Worm (Caenorhabditis elegans): ENCODE measurements around the gene dpy-28.

The dpy-28 gene

DNA sequence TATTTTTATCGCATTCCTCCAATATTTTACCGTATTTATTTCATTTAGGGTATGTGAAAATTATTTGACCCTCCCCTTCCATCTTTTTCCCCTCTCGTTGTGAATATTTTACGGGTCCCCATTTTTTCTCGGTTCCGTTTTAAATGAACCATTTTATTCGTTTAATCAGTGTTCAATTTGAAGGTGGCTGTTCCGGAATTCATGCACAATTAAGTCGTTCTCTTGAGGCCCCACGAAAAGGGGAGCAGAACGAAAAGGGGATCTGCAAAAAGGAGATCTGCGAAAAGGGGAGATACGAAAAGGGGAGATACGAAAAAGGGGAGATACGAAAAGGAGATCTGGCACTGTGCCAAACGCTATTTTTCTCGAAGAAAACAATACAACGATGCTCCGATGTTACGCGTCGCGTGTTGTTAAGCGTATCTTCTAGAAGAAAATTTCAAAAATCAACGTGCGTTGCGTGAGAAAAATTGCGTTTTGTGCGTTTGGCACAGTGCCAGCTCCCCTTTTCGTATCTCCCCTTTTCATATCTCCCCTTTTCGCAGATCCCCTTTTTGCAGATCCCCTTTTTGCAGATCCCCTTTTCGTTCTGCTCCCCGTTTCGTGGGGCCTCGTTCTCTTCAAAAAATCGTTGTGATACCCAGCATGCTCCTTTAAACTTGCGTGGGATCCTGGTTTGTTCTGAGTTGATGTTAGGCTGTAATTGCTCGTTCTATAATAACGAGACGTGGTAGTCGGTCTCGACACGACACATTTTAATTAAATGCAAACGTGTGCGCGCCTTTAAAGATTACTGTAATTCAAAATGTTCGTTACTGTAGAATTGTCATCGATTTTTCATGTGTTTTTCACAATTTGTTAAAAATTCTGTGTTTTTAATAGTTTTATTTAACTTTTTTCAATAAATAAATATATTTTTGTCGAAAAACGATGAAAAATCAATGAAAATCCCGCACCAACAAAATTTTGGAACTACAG is 48.2 kb downstream of the dpy-28 start (continued):
- peak; percentile 68 for TF ChIP-seq hrde-1 (tag; optimal IDR thresholded peaks at IDR 0.05; ENCODE audit: borderline replicate concordance)
- no peak for TF ChIP-seq ztf-22 (GFP tag; optimal IDR thresholded peaks at IDR 0.05)
- TF ChIP-seq F33H1.4 (GFP tag; IDR thresholded peaks at IDR 0.05), result peak; percentile 65
- no peak for TF ChIP-seq nhr-80 (tag; optimal IDR thresholded peaks at IDR 0.05)
- TF ChIP-seq ceh-27 (GFP tag; optimal IDR thresholded peaks at IDR 0.05), result no peak
- peak; percentile 93 for TF ChIP-seq Y79H2A.3 (GFP tag; conservative IDR thresholded peaks at IDR 0.05)
- no peak for TF ChIP-seq ztf-18 (tag; optimal IDR thresholded peaks at IDR 0.05)
- 0 out of 2 replicates have a peak, but pooled peaks have one; percentile 55 for TF ChIP-seq nfya-2 (GFP tag; IDR thresholded peaks at IDR 0.05)
- no peak for TF ChIP-seq F57A8.1 (GFP tag; optimal IDR thresholded peaks at IDR 0.05)
- TF ChIP-seq bed-1 (GFP tag; IDR thresholded peaks at IDR 0.05), result no peak
- peak; percentile 58 for TF ChIP-seq madf-8 (GFP tag; conservative IDR thresholded peaks at IDR 0.05)
- TF ChIP-seq attf-3 (GFP tag; conservative IDR thresholded peaks at IDR 0.05), result peak; percentile 74
- TF ChIP-seq ztf-28 (GFP tag; IDR thresholded peaks at IDR 0.05), result peak; percentile 9; the same call in 1 of the 2 replicates
- TF ChIP-seq repo-1 (tag; optimal IDR thresholded peaks at IDR 0.05), result no peak
- peak; percentile 12 for TF ChIP-seq K12H6.12 (tag; optimal IDR thresholded peaks at IDR 0.05)
- no peak for TF ChIP-seq mel-28 (tag; optimal IDR thresholded peaks at IDR 0.05; ENCODE audit: borderline replicate concordance)
- no peak for TF ChIP-seq nhr-90 (tag; optimal IDR thresholded peaks at IDR 0.05)
- TF ChIP-seq F37B4.10 (GFP tag; IDR thresholded peaks at IDR 0.05), result 0 out of 2 replicates have a peak, but pooled peaks have one; percentile 29
- TF ChIP-seq hlh-26 (GFP tag; conservative IDR thresholded peaks at IDR 0.05), result no peak
- TF ChIP-seq unc-130 (GFP tag; optimal IDR thresholded peaks at IDR 0.05), result no peak
- peak; percentile 45; the same call in 1 of the 2 replicates for TF ChIP-seq B0019.2 (GFP tag; conservative IDR thresholded peaks at IDR 0.05)
- no peak for TF ChIP-seq chd-7 (tag; optimal IDR thresholded peaks at IDR 0.05)
- peak; percentile 83; the same call in 1 of the 2 replicates for TF ChIP-seq madf-3 (GFP tag; IDR thresholded peaks at IDR 0.05)
- TF ChIP-seq aptf-2 (GFP tag; conservative IDR thresholded peaks at IDR 0.05), result no peak; the same call in 1 of the 2 replicates
- TF ChIP-seq lin-40 (tag; optimal IDR thresholded peaks at IDR 0.05), result no peak
- no peak for TF ChIP-seq snpc-1.3 (tag; optimal IDR thresholded peaks at IDR 0.05; ENCODE audit: insufficient read depth)
- TF ChIP-seq lin-26 (GFP tag; IDR thresholded peaks at IDR 0.05), result peak; percentile 91
- no peak for TF ChIP-seq somi-1 (GFP tag; optimal IDR thresholded peaks at IDR 0.05)
- TF ChIP-seq lsy-27 (tag; optimal IDR thresholded peaks at IDR 0.05; ENCODE audit: borderline replicate concordance, insufficient read depth), result no peak
- peak; percentile 92 for TF ChIP-seq Y53G8AR.9 (GFP tag; conservative IDR thresholded peaks at IDR 0.05)
- no peak for TF ChIP-seq sdz-38 (tag; optimal IDR thresholded peaks at IDR 0.05)
- TF ChIP-seq lag-1 (GFP tag; IDR thresholded peaks at IDR 0.05), result no peak
- no peak for TF ChIP-seq dpl-1 (GFP tag; optimal IDR thresholded peaks at IDR 0.05)
- no peak for TF ChIP-seq mes-4 (tag; optimal IDR thresholded peaks at IDR 0.05)
- no peak for TF ChIP-seq ceh-79 (tag; optimal IDR thresholded peaks at IDR 0.05)
- no peak for TF ChIP-seq F57C9.4 (tag; optimal IDR thresholded peaks at IDR 0.05)
- TF ChIP-seq Y67H2A.10 (GFP tag; conservative IDR thresholded peaks at IDR 0.05), result no peak
- TF ChIP-seq pha-4 (tag; optimal IDR thresholded peaks at IDR 0.05), result no peak
- TF ChIP-seq T26A5.8 (tag; optimal IDR thresholded peaks at IDR 0.05), result no peak
- no peak for TF ChIP-seq ccch-3 (GFP tag; optimal IDR thresholded peaks at IDR 0.05)
- TF ChIP-seq hmg-1.2 (GFP tag; IDR thresholded peaks at IDR 0.05), result peak; percentile 62
- TF ChIP-seq tbx-9 (tag; optimal IDR thresholded peaks at IDR 0.05; ENCODE audit: borderline replicate concordance), result no peak
- no peak for TF ChIP-seq gei-17 (GFP tag; optimal IDR thresholded peaks at IDR 0.05)
- peak; percentile 71; the same call in 1 of the 2 replicates for TF ChIP-seq egrh-3 (GFP tag; IDR thresholded peaks at IDR 0.05)
- no peak for TF ChIP-seq rpc-1 (optimal IDR thresholded peaks at IDR 0.05)
- TF ChIP-seq rpc-1 (tag; optimal IDR thresholded peaks at IDR 0.05), result no peak
